Fruit fly (Drosophila melanogaster) whole organism, embryonic: ENCODE data around the gene CG13373.
A peak's percentile ranks its signal among the peaks of the same experiment; 100 is the strongest.

Experiments
- Asciz ChIP-seq: fragments of 200-800 bp; sonication (Bioruptor generic); optimal IDR thresholded peaks from 2 replicates; lab custom pipeline; 2017; ENCODE audit warnings: missing biosample characterization, mild to moderate bottlenecking, missing genetic modification characterization, missing genetic modification reagents
- CG1233 ChIP-seq: fragments of 200-800 bp; sonication (Bioruptor generic); optimal IDR thresholded peaks from 4 replicates; lab custom pipeline; 2018; ENCODE audit warnings: missing biosample characterization, mild to moderate bottlenecking, missing genetic modification characterization
- CG12942 ChIP-seq: fragments of 200-800 bp; sonication (Bioruptor generic); optimal IDR thresholded peaks from 3 replicates; lab custom pipeline; 2016; ENCODE audit warnings: missing biosample characterization, missing genetic modification characterization
- CG1529 ChIP-seq: fragments of 200-800 bp; sonication (Bioruptor generic); optimal IDR thresholded peaks from 3 replicates; lab custom pipeline; 2018; ENCODE audit warnings: missing biosample characterization, missing genetic modification characterization
- CG15601 ChIP-seq: fragments of 200-800 bp; sonication (Bioruptor generic); optimal IDR thresholded peaks from 3 replicates; lab custom pipeline; 2019; ENCODE audit warnings: missing biosample characterization, mild to moderate bottlenecking, missing genetic modification characterization, moderate library complexity
- CG17186 ChIP-seq: fragments of 200-800 bp; sonication (Bioruptor generic); optimal IDR thresholded peaks from 3 replicates; lab custom pipeline; 2017; ENCODE audit warnings: missing biosample characterization, missing genetic modification reagents, missing genetic modification characterization
- CG2202 ChIP-seq: fragments of 200-800 bp; sonication (Bioruptor generic); optimal IDR thresholded peaks from 2 replicates; lab custom pipeline; 2018; ENCODE audit warnings: missing biosample characterization, mild to moderate bottlenecking, missing genetic modification characterization
- CG3065 ChIP-seq: fragments of 200-800 bp; sonication (Bioruptor generic); optimal IDR thresholded peaks from 2 replicates; lab custom pipeline; 2016; ENCODE audit warnings: missing biosample characterization, missing genetic modification characterization
- CG31224 ChIP-seq: fragments of 200-800 bp; sonication (Bioruptor generic); IDR thresholded peaks from 2 replicates; pipeline ENCODE4 v1.3.6; 2022; ENCODE audit warnings: missing biosample characterization, missing genetic modification characterization
- CG32532 ChIP-seq: fragments of 200-800 bp; sonication (Bioruptor generic); IDR thresholded peaks from 2 replicates; pipeline ENCODE4 v1.3.6; 2022; ENCODE audit warnings: missing biosample characterization, missing genetic modification characterization
- CG3281 ChIP-seq: fragments of 200-800 bp; sonication (Bioruptor generic); optimal IDR thresholded peaks from 3 replicates; lab custom pipeline; 2017; ENCODE audit warnings: missing biosample characterization, mild to moderate bottlenecking, missing genetic modification characterization
- CG33213 ChIP-seq: fragments of 200-800 bp; sonication (Bioruptor generic); optimal IDR thresholded peaks from 3 replicates; lab custom pipeline; 2016; ENCODE audit warnings: missing biosample characterization, missing genetic modification characterization
- CG43689 ChIP-seq: fragments of 200-800 bp; sonication (Bioruptor generic); IDR thresholded peaks from 2 replicates; pipeline ENCODE4 v1.3.6; 2022; ENCODE audit warnings: missing biosample characterization, missing genetic modification characterization
- CG7271 ChIP-seq: fragments of 200-800 bp; sonication (Bioruptor generic); optimal IDR thresholded peaks from 2 replicates; lab custom pipeline; 2018; ENCODE audit warnings: missing biosample characterization, mild to moderate bottlenecking, missing genetic modification characterization, moderate library complexity
- CG7963 ChIP-seq: fragments of 200-800 bp; sonication (Bioruptor generic); IDR thresholded peaks from 3 replicates; pipeline ENCODE4 v1.3.6; 2022; ENCODE audit warnings: missing biosample characterization, missing genetic modification characterization; ENCODE audit not compliant: partially characterized antibody
- CG8089 ChIP-seq: fragments of 200-800 bp; sonication (Bioruptor generic); optimal IDR thresholded peaks from 3 replicates; lab custom pipeline; 2016; ENCODE audit warnings: missing biosample characterization, missing genetic modification characterization
- CG8290 ChIP-seq, 3 experiments: fragments of 200-800 bp; sonication (Bioruptor generic); optimal IDR thresholded peaks; 2 replicates each; lab custom pipeline; 2016 to 2019; ENCODE audit warnings: missing biosample characterization in 3 of 3, missing genetic modification characterization in 3 of 3, mild to moderate bottlenecking in 2 of 3, moderate library complexity in 1 of 3
- Chrac-16 ChIP-seq: fragments of 200-800 bp; sonication (Bioruptor generic); optimal IDR thresholded peaks from 3 replicates; lab custom pipeline; 2016; ENCODE audit warnings: missing biosample characterization, missing genetic modification characterization
- CrebB ChIP-seq: fragments of 200-800 bp; sonication (Bioruptor generic); optimal IDR thresholded peaks from 3 replicates; lab custom pipeline; 2018; ENCODE audit warnings: missing biosample characterization, mild to moderate bottlenecking, missing genetic modification characterization
- Doc3 ChIP-seq: fragments of 200-800 bp; sonication (Bioruptor generic); IDR thresholded peaks from 3 replicates; pipeline ENCODE4 v1.3.6; 2022; ENCODE audit warnings: missing biosample characterization, missing genetic modification characterization; ENCODE audit not compliant: partially characterized antibody
- GATAe ChIP-seq: fragments of 200-800 bp; sonication (Bioruptor generic); conservative IDR thresholded peaks from 2 replicates; pipeline ENCODE4 v1.3.6; 2022; ENCODE audit warnings: missing biosample characterization, missing genetic modification characterization
- HLH3B ChIP-seq: fragments of 200-800 bp; sonication (Bioruptor generic); IDR thresholded peaks from 2 replicates; pipeline ENCODE4 v1.3.6; 2022; ENCODE audit warnings: missing biosample characterization, missing genetic modification characterization
- Lhr ChIP-seq: fragments of 200-800 bp; sonication (Bioruptor generic); optimal IDR thresholded peaks from 3 replicates; lab custom pipeline; 2017; ENCODE audit warnings: mild to moderate bottlenecking, missing biosample characterization, missing genetic modification reagents, missing genetic modification characterization
- Lim3 ChIP-seq: fragments of 200-800 bp; sonication (Bioruptor generic); IDR thresholded peaks from 2 replicates; pipeline ENCODE4 v1.3.6; 2022; ENCODE audit warnings: missing biosample characterization, missing genetic modification characterization
- Lpt ChIP-seq: fragments of >200 bp; optimal IDR thresholded peaks from 2 replicates; lab custom pipeline; 2018; ENCODE audit warnings: missing biosample characterization, missing genetic modification characterization
- MESR4 ChIP-seq: fragments of 200-800 bp; sonication (Bioruptor generic); optimal IDR thresholded peaks from 2 replicates; lab custom pipeline; 2018; ENCODE audit warnings: missing biosample characterization, mild to moderate bottlenecking, missing genetic modification characterization, moderate library complexity
- MTF-1 ChIP-seq: fragments of 200-800 bp; sonication (Bioruptor generic); optimal IDR thresholded peaks from 2 replicates; lab custom pipeline; 2018; ENCODE audit warnings: missing biosample characterization, mild to moderate bottlenecking, missing genetic modification characterization, borderline replicate concordance
- Nf-YB ChIP-seq: fragments of 200-800 bp; sonication (Bioruptor generic); optimal IDR thresholded peaks from 3 replicates; lab custom pipeline; 2019; ENCODE audit warnings: missing biosample characterization, mild to moderate bottlenecking, missing genetic modification characterization, moderate library complexity
- Ptx1 ChIP-seq: fragments of 200-800 bp; sonication (Bioruptor generic); IDR thresholded peaks from 2 replicates; pipeline ENCODE4 v1.3.6; 2022; ENCODE audit warnings: missing biosample characterization, missing genetic modification characterization
- Sox102F ChIP-seq: fragments of 200-800 bp; sonication (Bioruptor generic); optimal IDR thresholded peaks from 2 replicates; lab custom pipeline; 2018; ENCODE audit warnings: missing biosample characterization, mild to moderate bottlenecking, missing genetic modification characterization, moderate library complexity
- Sry-β ChIP-seq: fragments of 200-800 bp; sonication (Bioruptor generic); optimal IDR thresholded peaks from 2 replicates; lab custom pipeline; 2018; ENCODE audit warnings: missing biosample characterization, mild to moderate bottlenecking, missing genetic modification characterization, moderate library complexity
- Stat92E ChIP-seq, 3 experiments: fragments of >200 bp in 2 of 3; fragments of 200-800 bp in 1 of 3; sonication (Bioruptor generic) in 1 of 3; optimal IDR thresholded peaks; 2 replicates each; lab custom pipeline; 2017 to 2019; ENCODE audit warnings: missing biosample characterization in 3 of 3, missing genetic modification characterization in 3 of 3, mild to moderate bottlenecking in 1 of 3, moderate library complexity in 1 of 3
- Vsx1 ChIP-seq: fragments of 200-800 bp; sonication (Bioruptor generic); optimal IDR thresholded peaks from 2 replicates; lab custom pipeline; 2017; ENCODE audit warnings: missing biosample characterization, mild to moderate bottlenecking, missing genetic modification characterization, missing genetic modification reagents
- ase ChIP-seq: fragments of 200-800 bp; sonication (Bioruptor generic); IDR thresholded peaks from 3 replicates; pipeline ENCODE4 v1.3.6; 2022; ENCODE audit warnings: missing biosample characterization, missing genetic modification characterization
- caup ChIP-seq: fragments of 200-800 bp; sonication (Bioruptor generic); optimal IDR thresholded peaks from 3 replicates; lab custom pipeline; 2017; ENCODE audit warnings: missing biosample characterization, mild to moderate bottlenecking, missing genetic modification characterization, moderate library complexity; ENCODE audit not compliant: severe bottlenecking
- danr ChIP-seq: fragments of 200-800 bp; sonication (Bioruptor generic); IDR thresholded peaks from 2 replicates; pipeline ENCODE4 v1.3.6; 2022; ENCODE audit warnings: missing biosample characterization, missing genetic modification characterization
- emc ChIP-seq: fragments of 200-800 bp; sonication (Bioruptor generic); optimal IDR thresholded peaks from 2 replicates; lab custom pipeline; 2016; ENCODE audit warnings: missing biosample characterization, missing genetic modification characterization
- eve ChIP-seq, 2 experiments: fragments of >200 bp; optimal IDR thresholded peaks; 2 replicates each; lab custom pipeline; 2017; ENCODE audit warnings: missing biosample characterization in 2 of 2, missing genetic modification characterization in 2 of 2
- ftz-f1 ChIP-seq: fragments of 200-800 bp; sonication (Bioruptor generic); optimal IDR thresholded peaks from 2 replicates; lab custom pipeline; 2016; ENCODE audit warnings: missing biosample characterization, missing genetic modification characterization
- lilli ChIP-seq: fragments of 200-800 bp; sonication (Bioruptor generic); optimal IDR thresholded peaks from 3 replicates; lab custom pipeline; 2016; ENCODE audit warnings: missing biosample characterization, missing genetic modification characterization
- lmd ChIP-seq: fragments of 200-800 bp; sonication (Bioruptor generic); IDR thresholded peaks from 2 replicates; pipeline ENCODE4 v1.3.6; 2022; ENCODE audit warnings: missing biosample characterization, missing genetic modification characterization
- nerfin-2 ChIP-seq: fragments of 200-800 bp; sonication (Bioruptor generic); IDR thresholded peaks from 2 replicates; pipeline ENCODE4 v1.3.6; 2022; ENCODE audit warnings: missing biosample characterization, missing genetic modification characterization; ENCODE audit not compliant: partially characterized antibody
- ranshi ChIP-seq: fragments of 200-800 bp; sonication (Bioruptor generic); IDR thresholded peaks from 2 replicates; pipeline ENCODE4 v1.3.6; 2022; ENCODE audit warnings: missing biosample characterization, missing genetic modification characterization
- row ChIP-seq: fragments of 200-800 bp; sonication (Bioruptor generic); IDR thresholded peaks from 3 replicates; pipeline ENCODE4 v1.3.6; 2022; ENCODE audit warnings: missing biosample characterization, missing genetic modification characterization
- schlank ChIP-seq: fragments of 200-800 bp; sonication (Bioruptor generic); optimal IDR thresholded peaks from 2 replicates; lab custom pipeline; 2018; ENCODE audit warnings: missing biosample characterization, mild to moderate bottlenecking, missing genetic modification characterization
- tin ChIP-seq: fragments of 200-800 bp; sonication (Bioruptor generic); optimal IDR thresholded peaks from 3 replicates; lab custom pipeline; 2016; ENCODE audit warnings: missing biosample characterization, missing genetic modification characterization
- tio ChIP-seq: fragments of 200-800 bp; sonication (Bioruptor generic); optimal IDR thresholded peaks from 2 replicates; lab custom pipeline; 2017; ENCODE audit warnings: missing biosample characterization, missing genetic modification characterization, inconsistent platforms
- trem ChIP-seq: fragments of 200-800 bp; optimal IDR thresholded peaks from 3 replicates; lab custom pipeline; 2019; ENCODE audit warnings: missing biosample characterization, mild to moderate bottlenecking, missing genetic modification characterization, moderate library complexity

Gene CG13373

dm6 chrX:522357-523043 is 45.7 kb downstream of the CG13373 start (continued):
- no peak for TF ChIP-seq Doc3
- peak; percentile 30 for TF ChIP-seq CG1529 (GFP tag; lab: Kevin White, UChicago)
- peak; percentile 84 for TF ChIP-seq lmd (GFP tag; lab: Robert Waterston, UW)
- TF ChIP-seq Stat92E (GFP tag; optimal IDR thresholded peaks at IDR 0.05; lab: Kevin White, UChicago): no peak
- TF ChIP-seq CG33213 (GFP tag; lab: Kevin White, UChicago): peak; percentile 81
- TF ChIP-seq CG31224 (GFP tag; lab: Robert Waterston, UW): peak; percentile 67
- TF ChIP-seq CG7271 (tag; lab: Kevin White, UChicago): no peak
- peak; percentile 61 for TF ChIP-seq CG3281 (GFP tag; lab: Kevin White, UChicago)
- TF ChIP-seq emc (GFP tag; lab: Kevin White, UChicago): peak; percentile 24
- peak; percentile 76; the same call in 2 of the 3 replicates for TF ChIP-seq ase (GFP tag; lab: Robert Waterston, UW)
- TF ChIP-seq ftz-f1 (GFP tag; lab: Kevin White, UChicago): peak; percentile 70
- TF ChIP-seq CG15601 (tag; lab: Kevin White, UChicago): peak; percentile 16
- TF ChIP-seq GATAe (GFP tag; lab: Robert Waterston, UW): no peak; the same call in 1 of the 2 replicates
- no peak for TF ChIP-seq trem (tag; lab: Kevin White, UChicago)
- TF ChIP-seq Lim3 (GFP tag; lab: Robert Waterston, UW): no peak
- TF ChIP-seq Asciz (GFP tag; lab: Kevin White, UChicago): peak; percentile 67
- peak; percentile 8 for TF ChIP-seq CG3065 (GFP tag; lab: Kevin White, UChicago)
- TF ChIP-seq CG17186 (GFP tag; lab: Kevin White, UChicago): no peak
- TF ChIP-seq MTF-1 (GFP tag; lab: Kevin White, UChicago): peak; percentile 71
- peak; percentile 95 for TF ChIP-seq CG32532
- peak; percentile 81 for TF ChIP-seq HLH3B (GFP tag; lab: Robert Waterston, UW)
- TF ChIP-seq CG12942 (GFP tag; lab: Kevin White, UChicago): peak; percentile 86
- TF ChIP-seq Vsx1 (GFP tag; lab: Kevin White, UChicago): peak; percentile 32
- peak; percentile 82 for TF ChIP-seq Chrac-16
- TF ChIP-seq CG7963 (GFP tag; lab: Robert Waterston, UW): no peak
- TF ChIP-seq CG8089 (GFP tag; lab: Kevin White, UChicago): peak; percentile 53
- peak; percentile 83 for TF ChIP-seq Ptx1
- TF ChIP-seq CG43689: peak; percentile 79
- TF ChIP-seq danr (GFP tag; lab: Robert Waterston, UW): 0 out of 2 replicates have a peak, but pooled peaks have one; percentile 30
- peak; percentile 92 for TF ChIP-seq lilli (GFP tag; lab: Kevin White, UChicago)
- no peak for TF ChIP-seq eve (GFP tag; optimal IDR thresholded peaks at IDR 0.05; lab: Kevin White, UChicago)
- TF ChIP-seq caup: peak; percentile 88
- TF ChIP-seq tin: peak; percentile 90
- TF ChIP-seq Sox102F (GFP tag; lab: Kevin White, UChicago): peak; percentile 68
- peak; percentile 43 for TF ChIP-seq CG8290 (GFP tag; optimal IDR thresholded peaks at IDR 0.05; lab: Kevin White, UChicago)
- TF ChIP-seq CG8290 (tag; optimal IDR thresholded peaks at IDR 0.05; lab: Kevin White, UChicago): peak; percentile 1 to 99
- TF ChIP-seq CrebB (tag; lab: Kevin White, UChicago): peak; percentile 79
- TF ChIP-seq ranshi (GFP tag; lab: Robert Waterston, UW): peak; percentile 86
- no peak for TF ChIP-seq Lpt (GFP tag; lab: Kevin White, UChicago)
- peak; percentile 27 for TF ChIP-seq MESR4 (GFP tag; lab: Kevin White, UChicago)
- TF ChIP-seq schlank (tag; lab: Kevin White, UChicago): peak; percentile 88
- peak; percentile 95 for TF ChIP-seq row (GFP tag; lab: Robert Waterston, UW)
- TF ChIP-seq nerfin-2 (GFP tag; lab: Robert Waterston, UW): no peak
- no peak for TF ChIP-seq Sry-β (GFP tag; lab: Kevin White, UChicago)
- peak; percentile 39 for TF ChIP-seq Nf-YB (GFP tag; lab: Kevin White, UChicago)
- peak; percentile 53 for TF ChIP-seq CG2202
- peak; percentile 82 for TF ChIP-seq CG1233 (GFP tag; lab: Kevin White, UChicago)
- TF ChIP-seq Lhr (GFP tag; lab: Kevin White, UChicago): no peak
- peak; percentile 22 for TF ChIP-seq tio (GFP tag; lab: Kevin White, UChicago)
